Worm (Caenorhabditis elegans): Measurements from ENCODE around the gene pqn-71.
A peak's percentile ranks its signal among the peaks of the same experiment; 100 is the strongest.

ce11 chrV:15511613-15512216 lies 46.2 kb downstream of the pqn-71 start, which contains the start of gene rpl-38:
- peak; percentile 95 for TF ChIP-seq nfya-1 (tag; optimal IDR thresholded peaks at IDR 0.05; ENCODE audit: insufficient read depth)
- TF ChIP-seq aly-2 (tag; optimal IDR thresholded peaks at IDR 0.05) = no peak
- peak; percentile 74 for TF ChIP-seq pqm-1 (tag; optimal IDR thresholded peaks at IDR 0.05)
- no peak for TF ChIP-seq unc-62 (GFP tag; optimal IDR thresholded peaks at IDR 0.05)
- peak; percentile 59 for TF ChIP-seq elt-2 (tag; optimal IDR thresholded peaks at IDR 0.05)
- no peak for TF ChIP-seq ztf-11 (tag; optimal IDR thresholded peaks at IDR 0.05)
- no peak for TF ChIP-seq fos-1 (tag; optimal IDR thresholded peaks at IDR 0.05)
- no peak for TF ChIP-seq ama-1 (optimal IDR thresholded peaks at IDR 0.05)
- no peak for TF ChIP-seq eor-1 (tag; optimal IDR thresholded peaks at IDR 0.05)
- TF ChIP-seq lin-39 (tag; optimal IDR thresholded peaks at IDR 0.05) = peak; percentile 94
- peak; percentile 48 for TF ChIP-seq ceh-28 (tag; optimal IDR thresholded peaks at IDR 0.05)
- peak; percentile 70 for TF ChIP-seq fkh-10 (GFP tag; optimal IDR thresholded peaks at IDR 0.05)
- TF ChIP-seq nhr-25 (tag; optimal IDR thresholded peaks at IDR 0.05) = peak; percentile 69
